Fruit fly (Drosophila melanogaster) whole organism, embryonic: Measurements from ENCODE around the gene CG18581.

Experiments
- Bteb2 ChIP-seq: fragments of 200-800 bp; sonication (Bioruptor generic); optimal IDR thresholded peaks from 2 replicates; lab custom pipeline; 2016; ENCODE audit warnings: missing biosample characterization, missing genetic modification characterization
- C15 ChIP-seq: fragments of 200-800 bp; sonication (Bioruptor generic); IDR thresholded peaks from 3 replicates; pipeline ENCODE4 v1.3.6; 2022; ENCODE audit warnings: missing biosample characterization, missing genetic modification characterization
- CG10147 ChIP-seq: fragments of 200-800 bp; sonication (Bioruptor generic); optimal IDR thresholded peaks from 2 replicates; lab custom pipeline; 2019; ENCODE audit warnings: missing biosample characterization, mild to moderate bottlenecking, missing genetic modification characterization, moderate library complexity
- CG12155 ChIP-seq: fragments of 200-800 bp; sonication (Bioruptor generic); optimal IDR thresholded peaks from 3 replicates; lab custom pipeline; 2016; ENCODE audit warnings: missing biosample characterization, missing genetic modification characterization
- CG14050 ChIP-seq: fragments of 200-800 bp; sonication (Bioruptor generic); IDR thresholded peaks from 3 replicates; pipeline ENCODE4 v1.3.6; 2022; ENCODE audit warnings: missing biosample characterization, missing genetic modification characterization
- CG14860 ChIP-seq: fragments of 200-800 bp; sonication (Bioruptor generic); IDR thresholded peaks from 3 replicates; pipeline ENCODE4 v1.3.6; 2022; ENCODE audit warnings: missing biosample characterization, missing genetic modification characterization; ENCODE audit not compliant: partially characterized antibody
- CG15514 ChIP-seq: fragments of 200-800 bp; sonication (Bioruptor generic); optimal IDR thresholded peaks from 3 replicates; lab custom pipeline; 2017; ENCODE audit warnings: missing biosample characterization, missing genetic modification characterization, mild to moderate bottlenecking, moderate library complexity, missing genetic modification reagents
- CG15601 ChIP-seq: fragments of 200-800 bp; sonication (Bioruptor generic); optimal IDR thresholded peaks from 3 replicates; lab custom pipeline; 2019; ENCODE audit warnings: missing biosample characterization, mild to moderate bottlenecking, missing genetic modification characterization, moderate library complexity
- CG1832 ChIP-seq: fragments of 200-800 bp; sonication (Bioruptor generic); optimal IDR thresholded peaks from 2 replicates; lab custom pipeline; 2017; ENCODE audit warnings: missing biosample characterization, mild to moderate bottlenecking, missing genetic modification characterization, inconsistent platforms
- CG2129 ChIP-seq: fragments of 200-800 bp; sonication (Bioruptor generic); IDR thresholded peaks from 2 replicates; pipeline ENCODE4 v1.3.6; 2022; ENCODE audit warnings: missing biosample characterization, missing genetic modification characterization; ENCODE audit not compliant: partially characterized antibody
- CG2202 ChIP-seq: fragments of 200-800 bp; sonication (Bioruptor generic); optimal IDR thresholded peaks from 2 replicates; lab custom pipeline; 2018; ENCODE audit warnings: missing biosample characterization, mild to moderate bottlenecking, missing genetic modification characterization
- CG2712 ChIP-seq: fragments of 200-800 bp; optimal IDR thresholded peaks from 3 replicates; lab custom pipeline; 2019; ENCODE audit warnings: missing biosample characterization, mild to moderate bottlenecking, missing genetic modification characterization, moderate library complexity
- CG32767 ChIP-seq: fragments of 200-800 bp; sonication (Bioruptor generic); IDR thresholded peaks from 2 replicates; pipeline ENCODE4 v1.3.6; 2022; ENCODE audit warnings: missing biosample characterization, missing genetic modification characterization
- CG33557 ChIP-seq: fragments of 200-800 bp; sonication (Bioruptor generic); optimal IDR thresholded peaks from 2 replicates; lab custom pipeline; 2019; ENCODE audit warnings: missing biosample characterization, mild to moderate bottlenecking, missing genetic modification characterization, moderate library complexity
- CG4360 ChIP-seq: fragments of 200-800 bp; sonication (Bioruptor generic); IDR thresholded peaks from 2 replicates; pipeline ENCODE4 v1.3.6; 2022; ENCODE audit warnings: missing biosample characterization, missing genetic modification characterization
- CG6791 ChIP-seq: fragments of 200-800 bp; sonication (Bioruptor generic); IDR thresholded peaks from 3 replicates; pipeline ENCODE4 v1.3.6; 2022; ENCODE audit warnings: missing biosample characterization, missing genetic modification characterization; ENCODE audit not compliant: partially characterized antibody
- CG7839 ChIP-seq: fragments of 200-800 bp; sonication (Bioruptor generic); optimal IDR thresholded peaks from 3 replicates; lab custom pipeline; 2018; ENCODE audit warnings: missing biosample characterization, mild to moderate bottlenecking, missing genetic modification characterization, moderate library complexity
- CG7987 ChIP-seq: fragments of 200-800 bp; sonication (Bioruptor generic); optimal IDR thresholded peaks from 2 replicates; lab custom pipeline; 2018; ENCODE audit warnings: missing biosample characterization, mild to moderate bottlenecking, missing genetic modification characterization, moderate library complexity
- CG8924 ChIP-seq: fragments of 200-800 bp; optimal IDR thresholded peaks from 3 replicates; lab custom pipeline; 2019; ENCODE audit warnings: missing biosample characterization, mild to moderate bottlenecking, missing genetic modification characterization, moderate library complexity
- CG9609 ChIP-seq: fragments of 200-800 bp; sonication (Bioruptor generic); optimal IDR thresholded peaks from 3 replicates; lab custom pipeline; 2016; ENCODE audit warnings: missing biosample characterization, missing genetic modification characterization
- CTCF ChIP-seq: fragments of 200-800 bp; sonication (Bioruptor generic); optimal IDR thresholded peaks from 2 replicates; lab custom pipeline; 2017; ENCODE audit warnings: missing biosample characterization, mild to moderate bottlenecking, missing genetic modification characterization, moderate library complexity
- CoRest ChIP-seq: fragments of 200-800 bp; sonication (Bioruptor generic); optimal IDR thresholded peaks from 3 replicates; lab custom pipeline; 2018; ENCODE audit warnings: missing biosample characterization, mild to moderate bottlenecking, missing genetic modification characterization, moderate library complexity
- Dref ChIP-seq: fragments of 200-800 bp; sonication (Bioruptor generic); IDR thresholded peaks from 2 replicates; pipeline ENCODE4 v1.3.6; 2022; ENCODE audit warnings: missing biosample characterization, missing genetic modification characterization
- Ets97D ChIP-seq: fragments of 200-800 bp; sonication (Bioruptor generic); optimal IDR thresholded peaks from 3 replicates; lab custom pipeline; 2016; ENCODE audit warnings: missing biosample characterization, missing genetic modification characterization
- Hmx ChIP-seq: fragments of 200-800 bp; sonication (Bioruptor generic); optimal IDR thresholded peaks from 2 replicates; lab custom pipeline; 2016; ENCODE audit warnings: missing biosample characterization, missing genetic modification characterization
- Lim3 ChIP-seq: fragments of 200-800 bp; sonication (Bioruptor generic); IDR thresholded peaks from 2 replicates; pipeline ENCODE4 v1.3.6; 2022; ENCODE audit warnings: missing biosample characterization, missing genetic modification characterization
- Max ChIP-seq: fragments of 200-800 bp; sonication (Bioruptor generic); optimal IDR thresholded peaks from 2 replicates; lab custom pipeline; 2016; ENCODE audit warnings: missing biosample characterization, mild to moderate bottlenecking, missing genetic modification characterization
- Nf-YC ChIP-seq: fragments of 200-800 bp; optimal IDR thresholded peaks from 3 replicates; lab custom pipeline; 2019; ENCODE audit warnings: missing biosample characterization, mild to moderate bottlenecking, missing genetic modification characterization, moderate library complexity
- Stat92E ChIP-seq, 3 experiments: fragments of >200 bp in 2 of 3; fragments of 200-800 bp in 1 of 3; sonication (Bioruptor generic) in 1 of 3; optimal IDR thresholded peaks; 2 replicates each; lab custom pipeline; 2017 to 2019; ENCODE audit warnings: missing biosample characterization in 3 of 3, missing genetic modification characterization in 3 of 3, mild to moderate bottlenecking in 1 of 3, moderate library complexity in 1 of 3
- Trl ChIP-seq, 3 experiments: fragments of >200 bp in 2 of 3; fragments of 200-800 bp in 1 of 3; sonication (Bioruptor generic) in 1 of 3; optimal IDR thresholded peaks; 2 replicates in 1 of 3; 3 replicates in 2 of 3; lab custom pipeline; 2016 to 2017; ENCODE audit warnings: missing biosample characterization in 1 of 3, missing genetic modification characterization in 1 of 3
- Usf ChIP-seq: fragments of 200-800 bp; sonication (Bioruptor generic); optimal IDR thresholded peaks from 2 replicates; lab custom pipeline; 2017; ENCODE audit warnings: missing genotype, missing biosample characterization, missing genetic modification characterization
- ap ChIP-seq: fragments of 200-800 bp; sonication (Bioruptor generic); IDR thresholded peaks from 2 replicates; pipeline ENCODE4 v1.3.6; 2022; ENCODE audit warnings: missing biosample characterization, missing genetic modification characterization
- ara ChIP-seq: fragments of 200-800 bp; sonication (Bioruptor generic); IDR thresholded peaks from 2 replicates; pipeline ENCODE4 v1.3.6; 2022; ENCODE audit warnings: missing biosample characterization, missing genetic modification characterization
- ash1 ChIP-seq: fragments of 200-800 bp; sonication (Bioruptor generic); optimal IDR thresholded peaks from 2 replicates; lab custom pipeline; 2018; ENCODE audit warnings: missing biosample characterization, mild to moderate bottlenecking, missing genetic modification characterization
- danr ChIP-seq: fragments of 200-800 bp; sonication (Bioruptor generic); IDR thresholded peaks from 2 replicates; pipeline ENCODE4 v1.3.6; 2022; ENCODE audit warnings: missing biosample characterization, missing genetic modification characterization
- dpn ChIP-seq, 2 experiments: fragments of 200-800 bp; sonication (Bioruptor generic); optimal IDR thresholded peaks; 3 replicates each; lab custom pipeline; 2016; ENCODE audit warnings: missing biosample characterization in 2 of 2, missing genetic modification characterization in 2 of 2
- dysf ChIP-seq: fragments of 200-800 bp; sonication (Bioruptor generic); IDR thresholded peaks from 3 replicates; pipeline ENCODE4 v1.3.6; 2022; ENCODE audit warnings: missing biosample characterization, missing genetic modification characterization
- exex ChIP-seq: fragments of 200-800 bp; sonication (Bioruptor generic); optimal IDR thresholded peaks from 4 replicates; lab custom pipeline; 2018; ENCODE audit warnings: missing biosample characterization, mild to moderate bottlenecking, missing genetic modification characterization, moderate library complexity
- gem ChIP-seq: fragments of 200-800 bp; sonication (Bioruptor generic); optimal IDR thresholded peaks from 2 replicates; lab custom pipeline; 2019; ENCODE audit warnings: missing biosample characterization, mild to moderate bottlenecking, missing genetic modification characterization, moderate library complexity
- gro ChIP-seq: fragments of 200-800 bp; sonication (Bioruptor generic); optimal IDR thresholded peaks from 2 replicates; lab custom pipeline; 2016; ENCODE audit warnings: missing biosample characterization, missing genetic modification characterization
- hbn ChIP-seq: fragments of 200-800 bp; sonication (Bioruptor generic); IDR thresholded peaks from 2 replicates; pipeline ENCODE4 v1.3.6; 2022; ENCODE audit warnings: missing biosample characterization, missing genetic modification characterization; ENCODE audit not compliant: partially characterized antibody
- lilli ChIP-seq: fragments of 200-800 bp; sonication (Bioruptor generic); optimal IDR thresholded peaks from 3 replicates; lab custom pipeline; 2016; ENCODE audit warnings: missing biosample characterization, missing genetic modification characterization
- nerfin-1 ChIP-seq: fragments of 200-800 bp; sonication (Bioruptor generic); optimal IDR thresholded peaks from 3 replicates; lab custom pipeline; 2019; ENCODE audit warnings: missing biosample characterization, mild to moderate bottlenecking, missing genetic modification characterization, moderate library complexity
- onecut ChIP-seq: fragments of 200-800 bp; sonication (Bioruptor generic); IDR thresholded peaks from 2 replicates; pipeline ENCODE4 v1.3.6; 2022; ENCODE audit warnings: missing biosample characterization, missing genetic modification characterization
- sisA ChIP-seq: fragments of 200-800 bp; sonication (Bioruptor generic); IDR thresholded peaks from 2 replicates; pipeline ENCODE4 v1.3.6; 2022; ENCODE audit warnings: missing biosample characterization, missing genetic modification characterization
- tap ChIP-seq: fragments of 200-800 bp; optimal IDR thresholded peaks from 3 replicates; lab custom pipeline; 2019; ENCODE audit warnings: missing biosample characterization, mild to moderate bottlenecking, missing genetic modification characterization, moderate library complexity
- ttk ChIP-seq: fragments of 200-800 bp; sonication (Bioruptor generic); IDR thresholded peaks from 2 replicates; pipeline ENCODE4 v2.1.2; 2022; ENCODE audit warnings: missing biosample characterization, missing genetic modification characterization
- wek ChIP-seq: fragments of 200-800 bp; sonication (Bioruptor generic); optimal IDR thresholded peaks from 3 replicates; lab custom pipeline; 2018; ENCODE audit warnings: missing biosample characterization, mild to moderate bottlenecking, missing genetic modification characterization, moderate library complexity
- zfh1 ChIP-seq: fragments of 200-800 bp; sonication (Bioruptor generic); IDR thresholded peaks from 3 replicates; pipeline ENCODE4 v1.3.6; 2022; ENCODE audit warnings: missing biosample characterization, missing genetic modification characterization

CG18581 gene

dm6 chr3L:15094589-15095288, 44.7 kb upstream of the CG18581 start, which contains the start of the genes sstn, Plp and GlyRS (continued):
- TF ChIP-seq ash1 (GFP tag; lab: Kevin White, UChicago) (no peak), onecut (GFP tag; lab: Robert Waterston, UW) (no peak), CG10147 (GFP tag; lab: Kevin White, UChicago) (peak; percentile 58), nerfin-1 (no peak), CG15514 (GFP tag; lab: Kevin White, UChicago) (peak; percentile 40), CoRest (tag; lab: Kevin White, UChicago) (peak; percentile 67), dpn (GFP tag; optimal IDR thresholded peaks at IDR 0.05; lab: Kevin White, UChicago) (peak in 1 of 2 experiments; percentile 39), CG8924 (tag; lab: Kevin White, UChicago) (peak; percentile 29), Hmx (GFP tag; lab: Kevin White, UChicago) (no peak), CG9609 (GFP tag; lab: Kevin White, UChicago) (no peak), hbn (peak; percentile 43; the same call in 1 of the 2 replicates), CG7839 (tag; lab: Kevin White, UChicago) (peak; percentile 57), CG4360 (GFP tag; lab: Robert Waterston, UW) (no peak), Trl (optimal IDR thresholded peaks at IDR 0.05; lab: Kevin White, UChicago) (peak in 1 of 2 experiments; percentile 12), Trl (GFP tag; optimal IDR thresholded peaks at IDR 0.05; lab: Kevin White, UChicago) (no peak), ap (GFP tag; lab: Robert Waterston, UW) (no peak), Bteb2 (GFP tag; lab: Kevin White, UChicago) (no peak), Stat92E (GFP tag; optimal IDR thresholded peaks at IDR 0.05; lab: Kevin White, UChicago) (no peak), CG15601 (tag; lab: Kevin White, UChicago) (peak; percentile 33), CG1832 (GFP tag; lab: Kevin White, UChicago) (no peak), gro (no peak), CG6791 (GFP tag; lab: Robert Waterston, UW) (peak; percentile 58; the same call in 1 of the 3 replicates), Dref (GFP tag; lab: Robert Waterston, UW) (peak; percentile 71), tap (no peak), Lim3 (GFP tag; lab: Robert Waterston, UW) (no peak), exex (tag; lab: Kevin White, UChicago) (peak; percentile 21), CG7987 (GFP tag; lab: Kevin White, UChicago) (no peak), Ets97D (GFP tag; lab: Kevin White, UChicago) (no peak), CG2202 (no peak), CG32767 (GFP tag; lab: Robert Waterston, UW) (no peak), ttk (no peak), ara (no peak), CTCF (no peak), Usf (GFP tag; lab: Kevin White, UChicago) (no peak), dysf (GFP tag; lab: Robert Waterston, UW) (no peak), gem (tag; lab: Kevin White, UChicago) (peak; percentile 59), C15 (no peak), danr (GFP tag; lab: Robert Waterston, UW) (no peak), wek (GFP tag; lab: Kevin White, UChicago) (no peak), zfh1 (GFP tag; lab: Robert Waterston, UW) (no peak), Max (peak; percentile 50), CG12155 (GFP tag; lab: Kevin White, UChicago) (peak; percentile 31), CG2129 (GFP tag; lab: Robert Waterston, UW) (no peak; the same call in 1 of the 2 replicates), CG2712 (tag; lab: Kevin White, UChicago) (peak; percentile 72), CG14860 (no peak; the same call in 2 of the 3 replicates), lilli (GFP tag; lab: Kevin White, UChicago) (peak; percentile 41), CG14050 (GFP tag; lab: Robert Waterston, UW) (no peak), Nf-YC (peak; percentile 59), sisA (GFP tag; lab: Robert Waterston, UW) (no peak), CG33557 (peak; percentile 58)
